Worm (Caenorhabditis elegans) whole organism, early embryonic: ENCODE results near the gene rpt-3.

Experiments used
- ama-1 ChIP-seq: fragments of 150-350 bp; optimal IDR thresholded peaks from 2 replicates; lab custom pipeline; 2014
- ets-7 ChIP-seq: sonication (generic microtip); optimal IDR thresholded peaks from 2 replicates; lab custom pipeline; 2016; ENCODE audit warnings: missing genotype, missing genetic modification characterization, missing compliant biosample characterization
- flt-1 ChIP-seq: fragments of 200-800 bp; sonication (Bioruptor generic); IDR thresholded peaks from 2 replicates; pipeline ENCODE4 v1.3.6; 2022; ENCODE audit warnings: missing genetic modification characterization, missing compliant biosample characterization
- sea-1 ChIP-seq: fragments of 200-800 bp; sonication (Bioruptor generic); conservative IDR thresholded peaks from 2 replicates; pipeline ENCODE4 v1.3.6; 2022; ENCODE audit warnings: missing genetic modification characterization, missing compliant biosample characterization
- tra-4 ChIP-seq: sonication (generic microtip); optimal IDR thresholded peaks from 2 replicates; lab custom pipeline; 2017; ENCODE audit warnings: missing genetic modification characterization, missing compliant biosample characterization

DNA sequence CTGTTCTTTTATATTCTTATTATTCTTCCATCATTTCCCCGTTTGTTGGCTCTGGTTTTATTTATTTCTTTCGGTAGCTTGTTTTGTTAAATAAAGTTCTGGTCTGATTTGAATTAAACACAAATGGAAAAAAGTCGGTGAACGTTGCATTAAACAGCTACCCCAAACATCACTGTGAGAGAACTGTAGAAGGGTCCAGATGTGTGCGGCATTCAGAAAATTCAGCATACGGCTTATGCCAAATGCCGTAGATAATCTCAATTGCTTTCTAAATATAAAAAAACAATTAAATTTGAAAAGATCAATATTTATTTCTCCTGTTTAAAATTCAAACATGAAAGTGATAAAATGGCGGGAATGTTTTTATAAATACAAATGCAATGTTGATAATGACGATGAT lies 49.7 kb upstream of the rpt-3 start:
- TF ChIP-seq ama-1 (no peak), sea-1 (GFP tag; lab: Robert Waterston, UW) (no peak), flt-1 (no peak), tra-4 (tag; lab: Kevin White, UChicago) (no peak), ets-7 (no peak)
